Worm (Caenorhabditis elegans) whole organism, mixed stage, embryonic: Measurements from ENCODE around the gene F16B4.2.

Experiments used
- M03D4.4 ChIP-seq: sonication (generic microtip); optimal IDR thresholded peaks from 2 replicates; lab custom pipeline; 2017; ENCODE audit warnings: mild to moderate bottlenecking, missing genetic modification characterization, missing compliant biosample characterization
- bed-3 ChIP-seq: fragments of 200-800 bp; sonication (Bioruptor generic); optimal IDR thresholded peaks from 3 replicates; lab custom pipeline; 2018; ENCODE audit warnings: mild to moderate bottlenecking, missing genetic modification characterization, moderate library complexity, missing compliant biosample characterization
- blmp-1 ChIP-seq: fragments of 150-350 bp; optimal IDR thresholded peaks from 2 replicates; lab custom pipeline; 2014; ENCODE audit warnings: missing biosample characterization, missing genetic modification characterization
- ceh-39 ChIP-seq: fragments of 150-350 bp; optimal IDR thresholded peaks from 2 replicates; lab custom pipeline; 2014; ENCODE audit warnings: missing biosample characterization, missing genetic modification characterization
- ceh-43 ChIP-seq: fragments of 200-800 bp; sonication (Bioruptor generic); optimal IDR thresholded peaks from 2 replicates; lab custom pipeline; 2018; ENCODE audit warnings: mild to moderate bottlenecking, missing genetic modification characterization, moderate library complexity, missing compliant biosample characterization
- ceh-83 ChIP-seq: fragments of 200-800 bp; sonication (Bioruptor generic); optimal IDR thresholded peaks from 2 replicates; lab custom pipeline; 2018; ENCODE audit warnings: mild to moderate bottlenecking, missing genetic modification characterization, missing compliant biosample characterization
- ces-1 ChIP-seq: fragments of 150-350 bp; optimal IDR thresholded peaks from 2 replicates; lab custom pipeline; 2014; ENCODE audit warnings: missing biosample characterization, missing genetic modification reagents, missing genetic modification characterization
- cnd-1 ChIP-seq: fragments of 200-800 bp; sonication (Bioruptor generic); optimal IDR thresholded peaks from 2 replicates; lab custom pipeline; 2018; ENCODE audit warnings: mild to moderate bottlenecking, missing genetic modification characterization, missing compliant biosample characterization
- drap-1 ChIP-seq: fragments of 200-800 bp; sonication (Bioruptor generic); optimal IDR thresholded peaks from 3 replicates; lab custom pipeline; 2018; ENCODE audit warnings: mild to moderate bottlenecking, missing genetic modification characterization, missing compliant biosample characterization
- elt-1 ChIP-seq: sonication (generic microtip); optimal IDR thresholded peaks from 2 replicates; lab custom pipeline; 2017; ENCODE audit warnings: missing genetic modification characterization, mild to moderate bottlenecking, missing compliant biosample characterization, antibody characterized with exemption, moderate library complexity, borderline replicate concordance; ENCODE audit not compliant: insufficient read depth
- elt-3 ChIP-seq: fragments of 150-350 bp; optimal IDR thresholded peaks from 2 replicates; lab custom pipeline; 2014; ENCODE audit warnings: missing biosample characterization, missing genetic modification characterization
- flh-1 ChIP-seq: fragments of 200-800 bp; sonication (Bioruptor generic); optimal IDR thresholded peaks from 2 replicates; lab custom pipeline; 2018; ENCODE audit warnings: mild to moderate bottlenecking, missing genetic modification characterization, moderate library complexity, missing compliant biosample characterization
- ham-2 ChIP-seq: fragments of 200-800 bp; sonication (Bioruptor generic); optimal IDR thresholded peaks from 2 replicates; lab custom pipeline; 2018; ENCODE audit warnings: mild to moderate bottlenecking, missing genetic modification characterization, missing compliant biosample characterization
- hlh-1 ChIP-seq: fragments of 150-350 bp; optimal IDR thresholded peaks from 2 replicates; lab custom pipeline; 2014; ENCODE audit warnings: missing biosample characterization, missing genetic modification reagents, missing genetic modification characterization
- lin-13 ChIP-seq: fragments of 150-350 bp; optimal IDR thresholded peaks from 2 replicates; lab custom pipeline; 2014; ENCODE audit warnings: missing biosample characterization, missing genetic modification characterization
- lin-32 ChIP-seq: fragments of 200-800 bp; sonication (Bioruptor generic); optimal IDR thresholded peaks from 2 replicates; lab custom pipeline; 2018; ENCODE audit warnings: mild to moderate bottlenecking, missing genetic modification characterization, missing compliant biosample characterization
- lsy-2 ChIP-seq: fragments of 150-350 bp; optimal IDR thresholded peaks from 2 replicates; lab custom pipeline; 2014; ENCODE audit warnings: missing biosample characterization, missing genetic modification characterization
- mab-5 ChIP-seq: fragments of 150-350 bp; optimal IDR thresholded peaks from 2 replicates; lab custom pipeline; 2014; ENCODE audit warnings: missing biosample characterization, missing genetic modification characterization
- mep-1 ChIP-seq: fragments of 150-350 bp; optimal IDR thresholded peaks from 2 replicates; lab custom pipeline; 2017; ENCODE audit warnings: missing biosample characterization, missing genetic modification reagents, missing genetic modification characterization, inconsistent platforms
- mls-2 ChIP-seq: sonication (generic microtip); optimal IDR thresholded peaks from 2 replicates; lab custom pipeline; 2016; ENCODE audit warnings: mild to moderate bottlenecking, missing genetic modification characterization, moderate library complexity, missing compliant biosample characterization
- nhr-12 ChIP-seq: fragments of 150-350 bp; optimal IDR thresholded peaks from 2 replicates; lab custom pipeline; 2014; ENCODE audit warnings: missing biosample characterization, missing genetic modification characterization
- nhr-2 ChIP-seq: fragments of 150-350 bp; optimal IDR thresholded peaks from 2 replicates; lab custom pipeline; 2014; ENCODE audit warnings: missing biosample characterization, missing genetic modification characterization
- nhr-237 ChIP-seq: fragments of 150-350 bp; optimal IDR thresholded peaks from 2 replicates; lab custom pipeline; 2014; ENCODE audit warnings: missing biosample characterization, missing genetic modification characterization
- nhr-28 ChIP-seq: fragments of 150-350 bp; optimal IDR thresholded peaks from 2 replicates; lab custom pipeline; 2014; ENCODE audit warnings: missing biosample characterization, missing genetic modification characterization
- nhr-76 ChIP-seq: sonication (generic microtip); optimal IDR thresholded peaks from 2 replicates; lab custom pipeline; 2017; ENCODE audit warnings: missing biosample characterization, missing genetic modification characterization
- pha-4 ChIP-seq: fragments of 150-350 bp; optimal IDR thresholded peaks from 2 replicates; lab custom pipeline; 2018; ENCODE audit warnings: missing biosample characterization, missing genetic modification reagents, missing genetic modification characterization
- sem-2 ChIP-seq: fragments of 200-800 bp; sonication (Bioruptor generic); optimal IDR thresholded peaks from 2 replicates; lab custom pipeline; 2018; ENCODE audit warnings: mild to moderate bottlenecking, missing genetic modification characterization, missing compliant biosample characterization
- snpc-4 ChIP-seq: fragments of 150-350 bp; optimal IDR thresholded peaks from 2 replicates; lab custom pipeline; 2014; ENCODE audit warnings: missing biosample characterization, missing genetic modification characterization
- sptf-1 ChIP-seq: sonication (generic microtip); optimal IDR thresholded peaks from 2 replicates; lab custom pipeline; 2017; ENCODE audit warnings: mild to moderate bottlenecking, missing genetic modification characterization, moderate library complexity, missing compliant biosample characterization
- tbx-8 ChIP-seq: fragments of 200-800 bp; sonication (Bioruptor generic); optimal IDR thresholded peaks from 2 replicates; lab custom pipeline; 2018; ENCODE audit warnings: mild to moderate bottlenecking, missing genetic modification characterization, moderate library complexity, missing compliant biosample characterization
- unc-120 ChIP-seq: sonication (generic microtip); optimal IDR thresholded peaks from 2 replicates; lab custom pipeline; 2017; ENCODE audit warnings: missing genetic modification characterization, missing compliant biosample characterization; ENCODE audit not compliant: poor library complexity, severe bottlenecking
- unc-39 ChIP-seq: fragments of 150-350 bp; optimal IDR thresholded peaks from 2 replicates; lab custom pipeline; 2014; ENCODE audit warnings: missing biosample characterization, missing genetic modification characterization
- unc-62 ChIP-seq: fragments of 150-350 bp; optimal IDR thresholded peaks from 2 replicates; lab custom pipeline; 2014; ENCODE audit warnings: missing biosample characterization, missing genetic modification reagents, missing genetic modification characterization
- zip-8 ChIP-seq: fragments of 150-350 bp; optimal IDR thresholded peaks from 2 replicates; lab custom pipeline; 2014; ENCODE audit warnings: missing biosample characterization, missing genetic modification characterization
- ztf-11 ChIP-seq: fragments of 150-350 bp; optimal IDR thresholded peaks from 2 replicates; lab custom pipeline; 2014; ENCODE audit warnings: missing biosample characterization, missing genetic modification characterization

F16B4.2 gene

ce11 chrV:1570679-1571078 lies 30.2 kb upstream of the F16B4.2 start:
- TF ChIP-seq lin-32 (GFP tag; lab: Kevin White, UChicago) (no peak), elt-1 (tag; lab: Kevin White, UChicago) (peak; percentile 39), sptf-1 (tag; lab: Kevin White, UChicago) (no peak), unc-39 (no peak), hlh-1 (peak; percentile 49), nhr-76 (tag; lab: Kevin White, UChicago) (no peak), zip-8 (no peak), nhr-12 (tag; lab: Kevin White, UChicago) (no peak), mab-5 (tag; lab: Kevin White, UChicago) (no peak), ceh-39 (tag; lab: Kevin White, UChicago) (peak; percentile 68), lsy-2 (no peak), lin-13 (no peak), bed-3 (GFP tag; lab: Kevin White, UChicago) (no peak), nhr-237 (no peak), unc-62 (GFP tag; lab: Kevin White, UChicago) (peak; percentile 68), snpc-4 (tag; lab: Kevin White, UChicago) (no peak), elt-3 (tag; lab: Kevin White, UChicago) (no peak), ham-2 (GFP tag; lab: Kevin White, UChicago) (no peak), cnd-1 (tag; lab: Kevin White, UChicago) (peak; percentile 54), mls-2 (no peak), ztf-11 (tag; lab: Kevin White, UChicago) (peak; percentile 11), mep-1 (tag; lab: Kevin White, UChicago) (peak; percentile 56), ces-1 (GFP tag; lab: Kevin White, UChicago) (no peak), blmp-1 (tag; lab: Kevin White, UChicago) (no peak), M03D4.4 (tag; lab: Kevin White, UChicago) (peak; percentile 24), flh-1 (GFP tag; lab: Kevin White, UChicago) (no peak), sem-2 (GFP tag; lab: Kevin White, UChicago) (no peak), nhr-2 (tag; lab: Kevin White, UChicago) (peak; percentile 38), tbx-8 (GFP tag; lab: Kevin White, UChicago) (no peak), nhr-28 (tag; lab: Kevin White, UChicago) (no peak), ceh-43 (GFP tag; lab: Kevin White, UChicago) (no peak), ceh-83 (GFP tag; lab: Kevin White, UChicago) (no peak), unc-120 (tag; lab: Kevin White, UChicago) (no peak), pha-4 (tag; lab: Kevin White, UChicago) (no peak), drap-1 (no peak)

ce11 chrV:1572585-1572984 lies 28.3 kb upstream of the F16B4.2 start:
- TF ChIP-seq cnd-1 (tag; lab: Kevin White, UChicago) (peak; percentile 62), ceh-83 (GFP tag; lab: Kevin White, UChicago) (no peak), sptf-1 (tag; lab: Kevin White, UChicago) (no peak), flh-1 (GFP tag; lab: Kevin White, UChicago) (no peak), blmp-1 (tag; lab: Kevin White, UChicago) (no peak), hlh-1 (peak; percentile 4), ceh-39 (tag; lab: Kevin White, UChicago) (no peak), lin-32 (GFP tag; lab: Kevin White, UChicago) (peak; percentile 99), pha-4 (tag; lab: Kevin White, UChicago) (no peak), sem-2 (GFP tag; lab: Kevin White, UChicago) (no peak), elt-1 (tag; lab: Kevin White, UChicago) (no peak), snpc-4 (tag; lab: Kevin White, UChicago) (no peak), nhr-76 (tag; lab: Kevin White, UChicago) (no peak), nhr-12 (tag; lab: Kevin White, UChicago) (no peak), drap-1 (no peak), nhr-237 (no peak), ham-2 (GFP tag; lab: Kevin White, UChicago) (no peak), nhr-28 (tag; lab: Kevin White, UChicago) (no peak), nhr-2 (tag; lab: Kevin White, UChicago) (peak; percentile 66), unc-62 (GFP tag; lab: Kevin White, UChicago) (peak; percentile 18)

- TF ChIP-seq nhr-2 (tag; lab: Kevin White, UChicago) (peak; percentile 91), lsy-2 (no peak), nhr-12 (tag; lab: Kevin White, UChicago) (no peak), blmp-1 (tag; lab: Kevin White, UChicago) (no peak), mep-1 (tag; lab: Kevin White, UChicago) (no peak), nhr-76 (tag; lab: Kevin White, UChicago) (no peak), zip-8 (peak; percentile 57), lin-32 (GFP tag; lab: Kevin White, UChicago) (no peak), ham-2 (GFP tag; lab: Kevin White, UChicago) (no peak), lin-13 (no peak), ceh-39 (tag; lab: Kevin White, UChicago) (no peak), mls-2 (no peak), drap-1 (no peak), nhr-237 (no peak), M03D4.4 (tag; lab: Kevin White, UChicago) (no peak), sptf-1 (tag; lab: Kevin White, UChicago) (no peak)
Observed at ce11 chrV:1574599-1574998, 26.2 kb upstream of the F16B4.2 start.
